Worm (Caenorhabditis elegans) whole organism, L3 larva: ENCODE measurements around the gene tig-2.

Experiments used
- egl-27 ChIP-seq: sonication (generic microtip); optimal IDR thresholded peaks from 4 replicates; lab custom pipeline; 2017; ENCODE audit warnings: missing biosample characterization, missing genetic modification reagents, missing genetic modification characterization
- elt-3 ChIP-seq, 3 experiments: fragments of 150-350 bp in 1 of 3; sonication (generic microtip) in 2 of 3; optimal IDR thresholded peaks; 2 replicates in 2 of 3; 4 replicates in 1 of 3; lab custom pipeline; 2014 to 2017; ENCODE audit warnings: missing biosample characterization in 3 of 3, missing genetic modification characterization in 3 of 3
- mdl-1 ChIP-seq: fragments of 150-350 bp; optimal IDR thresholded peaks from 2 replicates; lab custom pipeline; 2014; ENCODE audit warnings: missing biosample characterization, missing genetic modification characterization
- nfya-1 ChIP-seq: sonication (generic microtip); optimal IDR thresholded peaks from 2 replicates; lab custom pipeline; 2017; ENCODE audit warnings: missing genetic modification characterization, mild to moderate bottlenecking, missing compliant biosample characterization, antibody characterized with exemption, moderate library complexity; ENCODE audit not compliant: insufficient read depth
- nhr-237 ChIP-seq: fragments of 150-350 bp; optimal IDR thresholded peaks from 2 replicates; lab custom pipeline; 2014; ENCODE audit warnings: missing biosample characterization, missing genetic modification characterization
- nhr-77 ChIP-seq: fragments of 150-350 bp; optimal IDR thresholded peaks from 2 replicates; lab custom pipeline; 2014; ENCODE audit warnings: missing biosample characterization, missing genetic modification characterization
- pqm-1 ChIP-seq: fragments of 150-350 bp; optimal IDR thresholded peaks from 2 replicates; lab custom pipeline; 2017; ENCODE audit warnings: missing biosample characterization, missing genetic modification characterization, inconsistent platforms
- unc-62 ChIP-seq: fragments of 150-350 bp; sonication (generic microtip); optimal IDR thresholded peaks from 4 replicates; lab custom pipeline; 2014; ENCODE audit warnings: missing biosample characterization, missing genetic modification reagents, missing genetic modification characterization

DNA sequence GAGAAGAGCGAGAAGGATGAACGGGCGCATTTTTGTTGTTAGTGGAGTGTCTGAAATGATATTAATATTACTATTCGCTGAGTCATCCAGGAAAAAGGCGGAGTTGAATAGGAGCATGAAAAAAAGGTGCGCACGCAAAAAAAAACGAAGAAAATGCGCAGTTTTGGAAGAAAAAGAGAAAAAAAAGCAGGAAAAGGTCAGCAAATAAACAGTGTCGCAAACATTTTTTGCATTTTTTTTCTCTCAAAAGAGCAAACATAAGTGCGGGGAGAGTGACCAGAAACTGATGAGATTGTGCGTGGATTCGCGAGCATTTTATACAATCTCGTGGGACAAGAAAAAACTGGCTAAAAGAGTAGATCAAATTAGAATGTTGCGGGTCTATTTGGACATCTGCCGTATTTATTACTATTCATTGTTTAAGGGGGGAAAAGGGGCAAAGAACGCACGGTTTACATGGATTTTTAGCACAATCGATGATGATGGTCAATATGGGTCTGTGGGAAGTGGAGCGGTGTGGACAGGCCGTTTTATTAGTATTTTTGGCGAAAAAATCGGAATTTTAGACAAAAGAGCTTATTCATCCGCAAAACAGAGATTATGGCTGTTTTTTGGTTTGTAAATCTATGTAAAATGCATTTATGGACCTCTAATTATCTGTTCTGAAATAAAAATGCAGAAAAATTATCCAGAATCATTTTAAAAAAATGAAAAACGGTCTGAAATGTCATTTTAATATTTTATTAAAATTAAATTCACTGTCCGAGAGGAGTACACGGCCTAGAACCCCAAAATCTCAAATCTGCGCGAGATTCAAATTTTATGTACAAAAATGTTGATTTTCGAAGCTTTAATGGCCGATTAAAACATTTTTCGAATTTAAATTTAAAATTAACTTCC, 37.3 kb downstream of the tig-2 start, which contains the start of gene cpg-8:
- TF ChIP-seq nhr-77 (no peak), mdl-1 (tag; lab: Kevin White, UChicago) (no peak), egl-27 (tag; lab: Kevin White, UChicago) (no peak), unc-62 (GFP tag; lab: Kevin White, UChicago) (no peak), pqm-1 (tag; lab: Kevin White, UChicago) (no peak), nhr-237 (tag; lab: Kevin White, UChicago) (no peak), elt-3 (tag; optimal IDR thresholded peaks at IDR 0.05; lab: Kevin White, UChicago) (no peak), nfya-1 (no peak)
